Worm (Caenorhabditis elegans): ENCODE measurements around the gene mon-2.

DNA sequence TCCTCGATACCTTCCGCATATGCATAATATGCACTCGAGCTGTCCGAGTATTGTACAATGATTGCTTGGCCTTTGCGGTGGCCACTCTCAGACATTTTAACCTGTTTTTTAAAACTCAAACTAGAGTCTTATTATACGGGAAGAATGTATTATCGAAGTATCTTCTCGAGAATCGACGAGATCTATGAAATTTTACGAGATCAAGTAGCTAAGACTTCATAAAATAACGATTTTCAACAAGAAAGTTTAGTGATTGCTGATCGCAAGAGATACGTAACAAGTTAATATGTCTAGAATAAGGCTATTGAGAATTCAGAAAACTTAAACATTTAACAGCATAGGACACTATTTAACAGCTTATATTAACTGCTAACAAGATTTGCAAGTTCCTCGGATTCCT, 46.7 kb downstream of the mon-2 start, which contains the start of gene B0001.5:
- TF ChIP-seq ztf-11 (tag; optimal IDR thresholded peaks at IDR 0.05) (no peak), nhr-237 (tag; optimal IDR thresholded peaks at IDR 0.05) (no peak), nhr-10 (tag; optimal IDR thresholded peaks at IDR 0.05) (no peak), nhr-11 (tag; optimal IDR thresholded peaks at IDR 0.05) (no peak), mdl-1 (tag; optimal IDR thresholded peaks at IDR 0.05) (no peak), ZK546.5 (tag; optimal IDR thresholded peaks at IDR 0.05) (no peak), egl-27 (tag; optimal IDR thresholded peaks at IDR 0.05) (no peak)

Data from whole organism, L2 larva.